Worm (Caenorhabditis elegans) whole organism, L4 larva: Measurements from ENCODE around the gene H14A12.5.
A peak's percentile ranks its signal among the peaks of the same experiment; 100 is the strongest.

Experiments
- F26F4.8 ChIP-seq: fragments of 200-800 bp; sonication (Bioruptor generic); conservative IDR thresholded peaks from 2 replicates; pipeline ENCODE4 v1.3.6; 2022; ENCODE audit warnings: missing genetic modification characterization, missing compliant biosample characterization
- F37D6.2 ChIP-seq: sonication (generic microtip); optimal IDR thresholded peaks from 2 replicates; lab custom pipeline; 2016; ENCODE audit warnings: mild to moderate bottlenecking, missing genetic modification characterization, missing compliant biosample characterization
- F49E8.2 ChIP-seq: sonication (generic microtip); optimal IDR thresholded peaks from 2 replicates; lab custom pipeline; 2016; ENCODE audit warnings: missing compliant biosample characterization, mild to moderate bottlenecking, missing genetic modification characterization, borderline replicate concordance
- R02D3.7 ChIP-seq: fragments of 150-350 bp; sonication (generic microtip); optimal IDR thresholded peaks from 3 replicates; lab custom pipeline; 2014; ENCODE audit warnings: missing biosample characterization, missing genetic modification characterization
- T26A8.4 ChIP-seq: fragments of 200-800 bp; sonication (Bioruptor generic); IDR thresholded peaks from 2 replicates; pipeline ENCODE4 v1.3.6; 2022; ENCODE audit warnings: missing genetic modification characterization, missing compliant biosample characterization
- Y5F2A.4 ChIP-seq: fragments of 200-800 bp; sonication (Bioruptor generic); optimal IDR thresholded peaks from 2 replicates; lab custom pipeline; 2018; ENCODE audit warnings: mild to moderate bottlenecking, missing genetic modification characterization, missing compliant biosample characterization
- Y75B8A.6 ChIP-seq: fragments of 200-800 bp; sonication (Bioruptor generic); IDR thresholded peaks from 2 replicates; pipeline ENCODE4 v1.3.6; 2022; ENCODE audit warnings: missing genetic modification reagents, missing genetic modification characterization, missing compliant biosample characterization
- ama-1 ChIP-seq: fragments of 150-350 bp; optimal IDR thresholded peaks from 2 replicates; lab custom pipeline; 2014; ENCODE audit warnings: inconsistent platforms, mixed read lengths
- arid-1 ChIP-seq: fragments of 200-800 bp; sonication (Bioruptor generic); conservative IDR thresholded peaks from 2 replicates; pipeline ENCODE4 v1.3.6; 2022; ENCODE audit warnings: missing genetic modification reagents, missing genetic modification characterization, missing compliant biosample characterization
- ceh-32 ChIP-seq: sonication (generic microtip); optimal IDR thresholded peaks from 2 replicates; lab custom pipeline; 2016; ENCODE audit warnings: mild to moderate bottlenecking, missing genetic modification characterization, missing compliant biosample characterization; ENCODE audit not compliant: poor library complexity
- ceh-44 ChIP-seq: fragments of 200-800 bp; sonication (Bioruptor generic); IDR thresholded peaks from 2 replicates; pipeline ENCODE4 v1.3.6; 2022; ENCODE audit warnings: missing genetic modification reagents, missing genetic modification characterization, missing compliant biosample characterization
- ceh-82 ChIP-seq: sonication (generic microtip); optimal IDR thresholded peaks from 2 replicates; lab custom pipeline; 2017; ENCODE audit warnings: missing biosample characterization, missing genetic modification characterization
- ces-1 ChIP-seq: fragments of 150-350 bp; sonication (generic microtip); optimal IDR thresholded peaks from 4 replicates; lab custom pipeline; 2014; ENCODE audit warnings: missing biosample characterization, missing genetic modification reagents, missing genetic modification characterization
- cey-2 ChIP-seq: sonication (generic microtip); optimal IDR thresholded peaks from 3 replicates; lab custom pipeline; 2017; ENCODE audit warnings: missing genetic modification characterization, mild to moderate bottlenecking, missing compliant biosample characterization, antibody characterized with exemption, borderline replicate concordance; ENCODE audit not compliant: insufficient read depth
- daf-19 ChIP-seq: fragments of 200-800 bp; sonication (Bioruptor generic); conservative IDR thresholded peaks from 2 replicates; pipeline ENCODE4 v1.3.6; 2022; ENCODE audit warnings: missing genetic modification characterization, missing compliant biosample characterization
- dmd-6 ChIP-seq: fragments of 200-800 bp; sonication (Bioruptor generic); IDR thresholded peaks from 2 replicates; pipeline ENCODE4 v1.3.6; 2022; ENCODE audit warnings: missing genetic modification reagents, missing genetic modification characterization, missing compliant biosample characterization
- dmd-8 ChIP-seq: fragments of 200-800 bp; sonication (Bioruptor generic); IDR thresholded peaks from 2 replicates; pipeline ENCODE4 v1.3.6; 2022; ENCODE audit warnings: missing genetic modification characterization, missing compliant biosample characterization
- dpl-1 ChIP-seq: fragments of 150-350 bp; optimal IDR thresholded peaks from 2 replicates; lab custom pipeline; 2014; ENCODE audit warnings: missing biosample characterization, missing genetic modification reagents, missing genetic modification characterization
- duxl-1 ChIP-seq: sonication (generic microtip); optimal IDR thresholded peaks from 2 replicates; lab custom pipeline; 2016; ENCODE audit warnings: mild to moderate bottlenecking, missing genetic modification characterization, moderate library complexity, missing compliant biosample characterization; ENCODE audit not compliant: poor library complexity
- dve-1 ChIP-seq: sonication (generic microtip); optimal IDR thresholded peaks from 2 replicates; lab custom pipeline; 2017; ENCODE audit warnings: antibody characterized with exemption, mild to moderate bottlenecking, missing genetic modification characterization, missing compliant biosample characterization; ENCODE audit not compliant: insufficient read depth
- hif-1 ChIP-seq, 2 experiments: sonication (generic microtip); optimal IDR thresholded peaks; 2 replicates each; lab custom pipeline; 2016 to 2017; ENCODE audit warnings: missing compliant biosample characterization in 2 of 2, missing genetic modification characterization in 2 of 2, missing genetic modification reagents in 2 of 2, missing genotype in 2 of 2, mild to moderate bottlenecking in 1 of 2
- hlh-11 ChIP-seq: fragments of 200-800 bp; sonication (Bioruptor generic); optimal IDR thresholded peaks from 2 replicates; lab custom pipeline; 2018; ENCODE audit warnings: mild to moderate bottlenecking, missing genetic modification characterization, missing compliant biosample characterization
- hmg-1.1 ChIP-seq: fragments of 200-800 bp; sonication (Bioruptor generic); IDR thresholded peaks from 2 replicates; pipeline ENCODE4 v1.3.6; 2022; ENCODE audit warnings: missing genetic modification reagents, missing genetic modification characterization, missing compliant biosample characterization
- jun-1 ChIP-seq: fragments of 150-350 bp; optimal IDR thresholded peaks from 2 replicates; lab custom pipeline; 2014; ENCODE audit warnings: missing biosample characterization, missing genetic modification reagents, missing genetic modification characterization
- lim-7 ChIP-seq: fragments of 200-800 bp; sonication (Bioruptor generic); IDR thresholded peaks from 2 replicates; pipeline ENCODE4 v1.3.6; 2022; ENCODE audit warnings: missing genetic modification characterization, missing compliant biosample characterization
- lin-1 ChIP-seq: fragments of 200-800 bp; sonication (Bioruptor generic); IDR thresholded peaks from 2 replicates; pipeline ENCODE4 v1.3.6; 2022; ENCODE audit warnings: missing genetic modification reagents, missing genetic modification characterization, missing compliant biosample characterization
- lin-13 ChIP-seq: fragments of 150-350 bp; optimal IDR thresholded peaks from 2 replicates; lab custom pipeline; 2014; ENCODE audit warnings: missing biosample characterization, missing genetic modification reagents, missing genetic modification characterization
- lin-15B ChIP-seq: fragments of 150-350 bp; sonication (generic microtip); optimal IDR thresholded peaks from 3 replicates; lab custom pipeline; 2014; ENCODE audit warnings: missing biosample characterization, missing genetic modification characterization
- lin-39 ChIP-seq: fragments of 150-350 bp; optimal IDR thresholded peaks from 2 replicates; lab custom pipeline; 2014; ENCODE audit warnings: missing biosample characterization, missing genetic modification reagents, missing genetic modification characterization
- lir-3 ChIP-seq: sonication (generic microtip); optimal IDR thresholded peaks from 2 replicates; lab custom pipeline; 2016; ENCODE audit warnings: mild to moderate bottlenecking, missing genetic modification characterization, missing compliant biosample characterization
- lsy-2 ChIP-seq, 2 experiments: fragments of 150-350 bp in 1 of 2; sonication (generic microtip) in 1 of 2; optimal IDR thresholded peaks; 2 replicates each; lab custom pipeline; 2014 to 2017; ENCODE audit warnings: missing biosample characterization in 2 of 2, missing genetic modification characterization in 2 of 2
- madf-5 ChIP-seq, 2 experiments: fragments of 200-800 bp; sonication (Bioruptor generic); IDR thresholded peaks; 2 replicates each; pipeline ENCODE4 v1.3.6; 2022; ENCODE audit warnings: missing compliant biosample characterization in 2 of 2, missing genetic modification characterization in 2 of 2
- madf-9 ChIP-seq: fragments of 200-800 bp; sonication (Bioruptor generic); conservative IDR thresholded peaks from 2 replicates; pipeline ENCODE4 v1.3.6; 2022; ENCODE audit warnings: missing genetic modification reagents, missing genetic modification characterization, missing compliant biosample characterization
- mdl-1 ChIP-seq, 2 experiments: fragments of 150-350 bp in 1 of 2; sonication (generic microtip) in 1 of 2; optimal IDR thresholded peaks; 2 replicates each; lab custom pipeline; 2014 to 2017; ENCODE audit warnings: missing biosample characterization in 2 of 2, missing genetic modification characterization in 2 of 2
- mxl-2 ChIP-seq: fragments of 200-800 bp; sonication (Bioruptor generic); conservative IDR thresholded peaks from 2 replicates; pipeline ENCODE4 v1.3.6; 2022; ENCODE audit warnings: missing genetic modification reagents, missing genetic modification characterization, missing compliant biosample characterization
- nhr-10 ChIP-seq: fragments of 150-350 bp; optimal IDR thresholded peaks from 2 replicates; lab custom pipeline; 2014; ENCODE audit warnings: missing biosample characterization, missing genetic modification characterization
- nhr-11 ChIP-seq: fragments of 150-350 bp; optimal IDR thresholded peaks from 2 replicates; lab custom pipeline; 2014; ENCODE audit warnings: missing biosample characterization, missing genetic modification characterization
- nhr-237 ChIP-seq: sonication (generic microtip); optimal IDR thresholded peaks from 2 replicates; lab custom pipeline; 2017; ENCODE audit warnings: missing biosample characterization, missing genetic modification characterization
- nhr-48 ChIP-seq: sonication (generic microtip); optimal IDR thresholded peaks from 2 replicates; lab custom pipeline; 2016; ENCODE audit warnings: mild to moderate bottlenecking, missing genetic modification characterization, missing compliant biosample characterization
- nhr-6 ChIP-seq: fragments of 150-350 bp; optimal IDR thresholded peaks from 2 replicates; lab custom pipeline; 2014; ENCODE audit warnings: missing biosample characterization, missing genetic modification characterization
- pqm-1 ChIP-seq: sonication (generic microtip); optimal IDR thresholded peaks from 2 replicates; lab custom pipeline; 2017; ENCODE audit warnings: missing biosample characterization, missing genetic modification characterization
- sdz-12 ChIP-seq: fragments of 200-800 bp; sonication (Bioruptor generic); optimal IDR thresholded peaks from 2 replicates; lab custom pipeline; 2018; ENCODE audit warnings: mild to moderate bottlenecking, missing genetic modification characterization, missing compliant biosample characterization
- set-16 ChIP-seq: fragments of 200-800 bp; sonication (Bioruptor generic); IDR thresholded peaks from 2 replicates; pipeline ENCODE4 v1.3.6; 2022; ENCODE audit warnings: missing genetic modification reagents, missing genetic modification characterization, missing compliant biosample characterization
- skn-1 ChIP-seq: fragments of 150-350 bp; optimal IDR thresholded peaks from 2 replicates; lab custom pipeline; 2014; ENCODE audit warnings: missing biosample characterization, missing genetic modification characterization
- snpc-1.2 ChIP-seq: fragments of 200-800 bp; sonication (Bioruptor generic); IDR thresholded peaks from 2 replicates; pipeline ENCODE4 v1.3.6; 2022; ENCODE audit warnings: missing genetic modification reagents, missing genetic modification characterization, missing compliant biosample characterization
- snpc-4 ChIP-seq: fragments of 150-350 bp; optimal IDR thresholded peaks from 2 replicates; lab custom pipeline; 2014; ENCODE audit warnings: missing biosample characterization, missing genetic modification characterization
- spr-1 ChIP-seq: sonication (generic microtip); optimal IDR thresholded peaks from 2 replicates; lab custom pipeline; 2016; ENCODE audit warnings: mild to moderate bottlenecking, missing genetic modification characterization, missing compliant biosample characterization
- spr-3 ChIP-seq: fragments of 200-800 bp; sonication (Bioruptor generic); optimal IDR thresholded peaks from 2 replicates; lab custom pipeline; 2018; ENCODE audit warnings: mild to moderate bottlenecking, missing genetic modification characterization, missing compliant biosample characterization
- unc-39 ChIP-seq: sonication (generic microtip); optimal IDR thresholded peaks from 2 replicates; lab custom pipeline; 2017; ENCODE audit warnings: missing biosample characterization, missing genetic modification characterization
- zag-1 ChIP-seq: fragments of 150-350 bp; optimal IDR thresholded peaks from 2 replicates; lab custom pipeline; 2014; ENCODE audit warnings: missing biosample characterization, missing genetic modification characterization
- zfp-3 ChIP-seq: fragments of 200-800 bp; sonication (Bioruptor generic); conservative IDR thresholded peaks from 2 replicates; pipeline ENCODE4 v1.3.6; 2022; ENCODE audit warnings: missing genetic modification reagents, missing genetic modification characterization, missing compliant biosample characterization
- ztf-11 ChIP-seq: fragments of 150-350 bp; optimal IDR thresholded peaks from 2 replicates; lab custom pipeline; 2014; ENCODE audit warnings: missing biosample characterization, missing genetic modification characterization

Gene H14A12.5

DNA sequence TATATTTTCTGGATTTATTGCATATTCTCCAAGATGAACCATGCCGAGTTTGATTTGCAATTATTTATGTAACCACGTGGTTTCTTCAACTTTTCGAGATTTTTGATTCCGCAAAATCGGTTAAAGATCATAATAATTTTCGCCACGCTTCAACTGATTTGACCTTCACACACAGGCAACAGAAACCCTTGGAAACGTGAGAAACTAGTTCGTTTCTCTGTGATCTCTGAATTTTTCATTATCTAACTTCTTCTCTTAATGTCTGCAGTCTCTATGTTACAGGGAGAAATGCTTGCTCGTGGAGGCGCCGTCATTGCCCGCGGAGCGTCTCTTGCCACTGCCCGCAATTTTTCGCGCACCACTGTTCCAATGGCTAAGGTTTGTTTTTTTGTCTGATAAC lies 3.5 kb downstream of the H14A12.5 start, which contains the start of gene fum-1 (continued):
- no peak for TF ChIP-seq lin-39 (tag; lab: Kevin White, UChicago)
- TF ChIP-seq ztf-11 (tag; lab: Kevin White, UChicago) = no peak
- TF ChIP-seq snpc-4 (tag; lab: Kevin White, UChicago) = no peak
- TF ChIP-seq daf-19 (GFP tag; lab: Robert Waterston, UW) = no peak
- TF ChIP-seq nhr-11 (tag; lab: Kevin White, UChicago) = no peak
- TF ChIP-seq ceh-32 (tag; lab: Kevin White, UChicago) = no peak
- peak; percentile 7 for TF ChIP-seq nhr-6 (tag; lab: Kevin White, UChicago)
- no peak for TF ChIP-seq Y75B8A.6
- TF ChIP-seq zfp-3 = no peak
- peak; percentile 78 for TF ChIP-seq ama-1 (lab: Kevin White, UChicago)
- TF ChIP-seq spr-1 (tag; lab: Kevin White, UChicago) = no peak
- peak; percentile 63 for TF ChIP-seq dve-1 (tag; lab: Kevin White, UChicago)
- TF ChIP-seq ceh-44 (GFP tag; lab: Robert Waterston, UW) = no peak
- no peak for TF ChIP-seq F37D6.2 (tag; lab: Kevin White, UChicago)
- peak; percentile 31 for TF ChIP-seq spr-3 (GFP tag; lab: Kevin White, UChicago)
- no peak for TF ChIP-seq madf-5 (GFP tag; IDR thresholded peaks at IDR 0.05; lab: Robert Waterston, UW)
- TF ChIP-seq lin-15B (tag; lab: Kevin White, UChicago) = no peak
- TF ChIP-seq R02D3.7 = no peak
- TF ChIP-seq jun-1 (tag; lab: Kevin White, UChicago) = no peak
- TF ChIP-seq Y5F2A.4 = no peak
- TF ChIP-seq mdl-1 (tag; optimal IDR thresholded peaks at IDR 0.05; lab: Kevin White, UChicago) = peak; percentile 40 to 91
- TF ChIP-seq snpc-1.2 = no peak
- TF ChIP-seq F49E8.2 (tag; lab: Kevin White, UChicago) = no peak
- TF ChIP-seq duxl-1 = peak; percentile 49
- TF ChIP-seq skn-1 = no peak
- 0 out of 2 replicates have a peak, but pooled peaks have one; percentile 46 for TF ChIP-seq hmg-1.1 (GFP tag; lab: Robert Waterston, UW)
- 0 out of 2 replicates have a peak, but pooled peaks have one; percentile 19 for TF ChIP-seq madf-9 (GFP tag; lab: Robert Waterston, UW)
- no peak for TF ChIP-seq pqm-1
- no peak; the same call in 1 of the 2 replicates for TF ChIP-seq T26A8.4 (GFP tag; lab: Robert Waterston, UW)
- TF ChIP-seq hif-1 (tag; optimal IDR thresholded peaks at IDR 0.05; lab: Kevin White, UChicago) = peak in 1 of 2 experiments; percentile 56
- no peak for TF ChIP-seq nhr-10
- TF ChIP-seq set-16 (GFP tag; lab: Robert Waterston, UW) = no peak
- TF ChIP-seq sdz-12 = no peak
- peak; percentile 60 for TF ChIP-seq dmd-6
- no peak for TF ChIP-seq mxl-2 (GFP tag; lab: Robert Waterston, UW)
- TF ChIP-seq lir-3 (tag; lab: Kevin White, UChicago) = no peak
- TF ChIP-seq ces-1 = no peak
- TF ChIP-seq hlh-11 (tag; lab: Kevin White, UChicago) = peak; percentile 43
- no peak for TF ChIP-seq lin-1 (GFP tag; lab: Robert Waterston, UW)
- TF ChIP-seq F26F4.8 (GFP tag; lab: Robert Waterston, UW) = no peak
- TF ChIP-seq zag-1 (tag; lab: Kevin White, UChicago) = no peak
- no peak for TF ChIP-seq nhr-48
- TF ChIP-seq lin-13 = peak; percentile 30
- no peak for TF ChIP-seq dmd-8 (GFP tag; lab: Robert Waterston, UW)
- TF ChIP-seq nhr-237 = no peak
- no peak for TF ChIP-seq lim-7 (GFP tag; lab: Robert Waterston, UW)
- TF ChIP-seq cey-2 (tag; lab: Kevin White, UChicago) = no peak
- TF ChIP-seq ceh-82 (tag; lab: Kevin White, UChicago) = no peak
- no peak for TF ChIP-seq unc-39 (tag; lab: Kevin White, UChicago)
- peak; percentile 49 for TF ChIP-seq dpl-1 (GFP tag; lab: Kevin White, UChicago)
- peak in 1 of 2 experiments; percentile 82 for TF ChIP-seq lsy-2 (tag; optimal IDR thresholded peaks at IDR 0.05; lab: Kevin White, UChicago)
- no peak for TF ChIP-seq arid-1
